Worm (Caenorhabditis elegans) whole organism, late embryonic: ENCODE measurements around the gene F31B12.3.
A peak's percentile ranks its signal among the peaks of the same experiment; 100 is the strongest.

ENCODE experiments used
- C08G9.2 ChIP-seq: sonication (generic microtip); optimal IDR thresholded peaks from 2 replicates; lab custom pipeline; 2016; ENCODE audit warnings: mild to moderate bottlenecking, missing genetic modification characterization, moderate library complexity, missing compliant biosample characterization
- C38D4.7 ChIP-seq: fragments of 200-800 bp; sonication (Bioruptor generic); optimal IDR thresholded peaks from 2 replicates; lab custom pipeline; 2018; ENCODE audit warnings: mild to moderate bottlenecking, missing genetic modification characterization, moderate library complexity, missing compliant biosample characterization
- F13H6.1 ChIP-seq: sonication (generic microtip); optimal IDR thresholded peaks from 2 replicates; lab custom pipeline; 2016; ENCODE audit warnings: missing genetic modification characterization, missing compliant biosample characterization
- K02D7.2 ChIP-seq: sonication (generic microtip); optimal IDR thresholded peaks from 2 replicates; lab custom pipeline; 2017; ENCODE audit warnings: mild to moderate bottlenecking, missing genetic modification characterization, missing compliant biosample characterization
- K09A11.1 ChIP-seq: sonication (generic microtip); optimal IDR thresholded peaks from 2 replicates; lab custom pipeline; 2017; ENCODE audit warnings: antibody characterized with exemption, mild to moderate bottlenecking, missing genetic modification characterization, missing compliant biosample characterization; ENCODE audit not compliant: insufficient read depth
- ahr-1 ChIP-seq: sonication (generic microtip); optimal IDR thresholded peaks from 2 replicates; lab custom pipeline; 2016; ENCODE audit warnings: missing genetic modification characterization, missing compliant biosample characterization
- ceh-14 ChIP-seq: sonication (generic microtip); optimal IDR thresholded peaks from 2 replicates; lab custom pipeline; 2016; ENCODE audit warnings: missing genotype, missing genetic modification characterization, missing compliant biosample characterization
- ceh-18 ChIP-seq: sonication (generic microtip); optimal IDR thresholded peaks from 2 replicates; lab custom pipeline; 2016; ENCODE audit warnings: missing genetic modification characterization, missing compliant biosample characterization
- ceh-19 ChIP-seq: fragments of 200-800 bp; sonication (Bioruptor generic); optimal IDR thresholded peaks from 2 replicates; lab custom pipeline; 2018; ENCODE audit warnings: mild to moderate bottlenecking, missing genetic modification characterization, missing compliant biosample characterization
- ceh-22 ChIP-seq: sonication (generic microtip); optimal IDR thresholded peaks from 2 replicates; lab custom pipeline; 2017; ENCODE audit warnings: missing biosample characterization, missing genetic modification characterization
- ceh-31 ChIP-seq: sonication (generic microtip); optimal IDR thresholded peaks from 2 replicates; lab custom pipeline; 2016; ENCODE audit warnings: missing genetic modification characterization, missing compliant biosample characterization
- ceh-34 ChIP-seq: sonication (generic microtip); optimal IDR thresholded peaks from 2 replicates; lab custom pipeline; 2016; ENCODE audit warnings: mild to moderate bottlenecking, missing genetic modification characterization, missing compliant biosample characterization
- ceh-48 ChIP-seq: sonication (generic microtip); optimal IDR thresholded peaks from 2 replicates; lab custom pipeline; 2016; ENCODE audit warnings: missing genetic modification characterization, inconsistent platforms, missing compliant biosample characterization
- ceh-6 ChIP-seq: fragments of 200-800 bp; sonication (Bioruptor generic); optimal IDR thresholded peaks from 2 replicates; lab custom pipeline; 2018; ENCODE audit warnings: mild to moderate bottlenecking, missing genetic modification characterization, missing compliant biosample characterization
- dve-1 ChIP-seq: sonication (generic microtip); optimal IDR thresholded peaks from 2 replicates; lab custom pipeline; 2017; ENCODE audit warnings: antibody characterized with exemption, mild to moderate bottlenecking, missing genetic modification characterization, missing compliant biosample characterization
- elt-2 ChIP-seq: sonication (generic microtip); optimal IDR thresholded peaks from 2 replicates; lab custom pipeline; 2016; ENCODE audit warnings: missing genetic modification reagents, missing genetic modification characterization, missing compliant biosample characterization
- elt-4 ChIP-seq: sonication (generic microtip); optimal IDR thresholded peaks from 2 replicates; lab custom pipeline; 2016; ENCODE audit warnings: missing genetic modification characterization, missing compliant biosample characterization
- fkh-10 ChIP-seq: fragments of 150-350 bp; optimal IDR thresholded peaks from 2 replicates; lab custom pipeline; 2014; ENCODE audit warnings: missing biosample characterization, missing genetic modification reagents, missing genetic modification characterization
- fkh-6 ChIP-seq: sonication (generic microtip); optimal IDR thresholded peaks from 2 replicates; lab custom pipeline; 2016; ENCODE audit warnings: missing genetic modification characterization, missing compliant biosample characterization
- gmeb-2 ChIP-seq: sonication (generic microtip); optimal IDR thresholded peaks from 2 replicates; lab custom pipeline; 2016; ENCODE audit warnings: missing genetic modification characterization, inconsistent platforms, missing compliant biosample characterization
- hlh-30 ChIP-seq: sonication (generic microtip); optimal IDR thresholded peaks from 2 replicates; lab custom pipeline; 2017; ENCODE audit warnings: antibody characterized with exemption, missing genetic modification characterization, missing compliant biosample characterization; ENCODE audit not compliant: insufficient read depth
- hlh-8 ChIP-seq: sonication (generic microtip); optimal IDR thresholded peaks from 2 replicates; lab custom pipeline; 2016; ENCODE audit warnings: missing genotype, missing genetic modification characterization, missing compliant biosample characterization
- lim-6 ChIP-seq: sonication (generic microtip); optimal IDR thresholded peaks from 2 replicates; lab custom pipeline; 2016; ENCODE audit warnings: missing genetic modification characterization, missing compliant biosample characterization
- lin-11 ChIP-seq: fragments of 200-800 bp; sonication (Bioruptor generic); optimal IDR thresholded peaks from 2 replicates; lab custom pipeline; 2018; ENCODE audit warnings: mild to moderate bottlenecking, missing genetic modification characterization, missing compliant biosample characterization
- mec-3 ChIP-seq: sonication (generic microtip); optimal IDR thresholded peaks from 2 replicates; lab custom pipeline; 2016; ENCODE audit warnings: borderline replicate concordance, missing genetic modification characterization, missing compliant biosample characterization
- nfya-1 ChIP-seq: sonication (generic microtip); optimal IDR thresholded peaks from 2 replicates; lab custom pipeline; 2017; ENCODE audit warnings: missing genetic modification characterization, mild to moderate bottlenecking, missing compliant biosample characterization, antibody characterized with exemption, moderate library complexity
- odd-2 ChIP-seq: sonication (generic microtip); optimal IDR thresholded peaks from 2 replicates; lab custom pipeline; 2017; ENCODE audit warnings: antibody characterized with exemption, mild to moderate bottlenecking, missing genetic modification characterization, missing compliant biosample characterization
- pat-9 ChIP-seq: fragments of 200-800 bp; sonication (Bioruptor generic); optimal IDR thresholded peaks from 2 replicates; lab custom pipeline; 2018; ENCODE audit warnings: mild to moderate bottlenecking, missing genetic modification characterization, moderate library complexity, missing compliant biosample characterization
- pha-2 ChIP-seq: sonication (generic microtip); optimal IDR thresholded peaks from 2 replicates; lab custom pipeline; 2017; ENCODE audit warnings: mild to moderate bottlenecking, missing genetic modification characterization, missing compliant biosample characterization
- pqm-1 ChIP-seq: sonication (generic microtip); optimal IDR thresholded peaks from 2 replicates; lab custom pipeline; 2016; ENCODE audit warnings: missing genetic modification characterization, missing compliant biosample characterization
- pros-1 ChIP-seq: fragments of 150-350 bp; optimal IDR thresholded peaks from 2 replicates; lab custom pipeline; 2014; ENCODE audit warnings: missing biosample characterization, missing genetic modification reagents, missing genetic modification characterization
- ref-2 ChIP-seq: sonication (generic microtip); optimal IDR thresholded peaks from 2 replicates; lab custom pipeline; 2016; ENCODE audit warnings: missing genetic modification characterization, missing compliant biosample characterization
- rnt-1 ChIP-seq: sonication (generic microtip); optimal IDR thresholded peaks from 2 replicates; lab custom pipeline; 2016; ENCODE audit warnings: missing genetic modification characterization, missing compliant biosample characterization
- sdc-2 ChIP-seq: sonication (generic microtip); optimal IDR thresholded peaks from 2 replicates; lab custom pipeline; 2016; ENCODE audit warnings: missing genotype, missing genetic modification characterization, missing compliant biosample characterization
- sox-2 ChIP-seq: fragments of 200-800 bp; sonication (Bioruptor generic); IDR thresholded peaks from 2 replicates; pipeline ENCODE4 v1.3.6; 2022; ENCODE audit warnings: missing genetic modification reagents, missing genetic modification characterization, missing compliant biosample characterization
- sox-4 ChIP-seq: sonication (generic microtip); optimal IDR thresholded peaks from 2 replicates; lab custom pipeline; 2017; ENCODE audit warnings: mild to moderate bottlenecking, missing genetic modification characterization, inconsistent platforms, missing compliant biosample characterization
- tbx-2 ChIP-seq: sonication (generic microtip); optimal IDR thresholded peaks from 2 replicates; lab custom pipeline; 2016; ENCODE audit warnings: missing genetic modification characterization, missing compliant biosample characterization
- tbx-7 ChIP-seq: sonication (generic microtip); optimal IDR thresholded peaks from 2 replicates; lab custom pipeline; 2016; ENCODE audit warnings: missing genotype, missing genetic modification characterization, missing compliant biosample characterization
- unc-42 ChIP-seq: sonication (generic microtip); optimal IDR thresholded peaks from 2 replicates; lab custom pipeline; 2016; ENCODE audit warnings: missing genotype, missing genetic modification characterization, missing compliant biosample characterization
- unc-55 ChIP-seq: sonication (generic microtip); optimal IDR thresholded peaks from 2 replicates; lab custom pipeline; 2017; ENCODE audit warnings: missing biosample characterization, missing genetic modification reagents, missing genetic modification characterization
- zip-5 ChIP-seq: sonication (generic microtip); optimal IDR thresholded peaks from 2 replicates; lab custom pipeline; 2016; ENCODE audit warnings: missing genetic modification characterization, missing compliant biosample characterization
- ztf-16 ChIP-seq: sonication (generic microtip); optimal IDR thresholded peaks from 2 replicates; lab custom pipeline; 2017; ENCODE audit warnings: missing genetic modification characterization, missing compliant biosample characterization

F31B12.3 gene

DNA sequence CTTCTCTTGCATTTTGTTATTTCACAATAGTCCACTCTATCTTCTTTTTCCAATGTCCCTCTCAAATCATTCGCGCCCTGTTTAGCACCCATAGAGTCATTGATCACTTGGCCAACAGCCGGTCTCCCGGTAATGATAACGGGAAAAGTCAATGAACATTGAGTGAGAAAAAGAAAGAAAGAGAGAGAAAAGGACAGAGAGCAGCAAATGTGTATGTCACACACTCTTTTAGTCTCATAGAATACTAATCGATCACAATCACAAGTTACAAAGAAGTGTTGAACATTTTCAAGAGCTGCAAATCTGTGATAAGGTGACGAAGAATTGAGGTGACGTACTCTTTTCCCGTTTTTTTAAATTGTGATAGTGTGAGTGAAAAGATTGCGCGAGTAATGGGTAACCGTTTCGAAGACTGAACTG lies 48.2 kb downstream of the F31B12.3 start (continued):
- TF ChIP-seq tbx-2 (tag; lab: Kevin White, UChicago): peak; percentile 22
- TF ChIP-seq ceh-48 (tag; lab: Kevin White, UChicago): no peak
- no peak for TF ChIP-seq pqm-1 (tag; lab: Kevin White, UChicago)
- TF ChIP-seq elt-4: no peak
- no peak for TF ChIP-seq ceh-19
- no peak for TF ChIP-seq fkh-6 (tag; lab: Kevin White, UChicago)
- peak; percentile 10 for TF ChIP-seq elt-2
- TF ChIP-seq fkh-10 (GFP tag; lab: Kevin White, UChicago): no peak
- no peak for TF ChIP-seq ceh-34 (tag; lab: Kevin White, UChicago)
- no peak for TF ChIP-seq ztf-16
- no peak for TF ChIP-seq gmeb-2
- no peak for TF ChIP-seq odd-2 (tag; lab: Kevin White, UChicago)
- TF ChIP-seq lin-11 (tag; lab: Kevin White, UChicago): no peak
- TF ChIP-seq pat-9 (tag; lab: Kevin White, UChicago): no peak
- no peak for TF ChIP-seq tbx-7 (tag; lab: Kevin White, UChicago)
- TF ChIP-seq hlh-8 (tag; lab: Kevin White, UChicago): no peak
- TF ChIP-seq ceh-22 (tag; lab: Kevin White, UChicago): no peak
- TF ChIP-seq sox-4: no peak
- TF ChIP-seq C38D4.7: no peak
- peak; percentile 36 for TF ChIP-seq nfya-1 (tag; lab: Kevin White, UChicago)

DNA sequence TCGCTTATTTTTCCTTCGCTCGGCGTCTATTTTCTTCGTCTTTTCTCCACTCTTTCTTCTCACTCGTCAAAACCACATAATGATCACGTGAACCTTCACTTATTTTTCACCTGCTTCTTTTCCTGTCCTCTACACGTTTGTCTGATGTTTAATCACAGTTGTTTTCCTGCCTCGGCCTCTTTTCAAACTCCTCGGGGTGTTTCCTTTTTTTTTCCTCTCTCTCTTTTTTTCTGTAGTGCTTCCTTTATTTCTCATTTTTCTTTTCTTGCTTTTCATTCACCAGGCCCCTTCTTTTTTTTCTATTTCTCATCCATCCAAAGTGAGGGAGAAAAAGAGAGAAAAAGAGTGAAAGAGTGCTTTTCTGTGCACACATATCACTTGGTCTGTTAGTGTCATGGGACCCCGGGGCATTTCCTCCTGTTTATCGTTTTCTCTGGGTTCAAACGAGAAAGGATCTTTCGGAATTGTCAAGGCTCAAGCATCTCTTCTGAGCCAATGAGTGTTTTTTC lies 49.4 kb downstream of the F31B12.3 start:
- TF ChIP-seq C38D4.7 (no peak), elt-4 (no peak), unc-55 (peak; percentile 72), nfya-1 (tag; lab: Kevin White, UChicago) (peak; percentile 39), ceh-34 (tag; lab: Kevin White, UChicago) (peak; percentile 36), unc-42 (tag; lab: Kevin White, UChicago) (peak; percentile 72), elt-2 (no peak), rnt-1 (tag; lab: Kevin White, UChicago) (peak; percentile 61), sdc-2 (no peak), ref-2 (tag; lab: Kevin White, UChicago) (peak; percentile 43), ceh-31 (tag; lab: Kevin White, UChicago) (peak; percentile 59), pqm-1 (tag; lab: Kevin White, UChicago) (peak; percentile 43), hlh-30 (tag; lab: Kevin White, UChicago) (peak; percentile 57), pros-1 (tag; lab: Kevin White, UChicago) (no peak), zip-5 (no peak), ceh-6 (GFP tag; lab: Kevin White, UChicago) (no peak), K09A11.1 (tag; lab: Kevin White, UChicago) (peak; percentile 52), C08G9.2 (tag; lab: Kevin White, UChicago) (peak; percentile 45), ceh-14 (peak; percentile 52), K02D7.2 (tag; lab: Kevin White, UChicago) (peak; percentile 4), fkh-6 (tag; lab: Kevin White, UChicago) (no peak), F13H6.1 (tag; lab: Kevin White, UChicago) (peak; percentile 82), pha-2 (tag; lab: Kevin White, UChicago) (no peak), fkh-10 (GFP tag; lab: Kevin White, UChicago) (no peak), ceh-18 (tag; lab: Kevin White, UChicago) (peak; percentile 99), tbx-2 (tag; lab: Kevin White, UChicago) (peak; percentile 76), dve-1 (no peak)

DNA sequence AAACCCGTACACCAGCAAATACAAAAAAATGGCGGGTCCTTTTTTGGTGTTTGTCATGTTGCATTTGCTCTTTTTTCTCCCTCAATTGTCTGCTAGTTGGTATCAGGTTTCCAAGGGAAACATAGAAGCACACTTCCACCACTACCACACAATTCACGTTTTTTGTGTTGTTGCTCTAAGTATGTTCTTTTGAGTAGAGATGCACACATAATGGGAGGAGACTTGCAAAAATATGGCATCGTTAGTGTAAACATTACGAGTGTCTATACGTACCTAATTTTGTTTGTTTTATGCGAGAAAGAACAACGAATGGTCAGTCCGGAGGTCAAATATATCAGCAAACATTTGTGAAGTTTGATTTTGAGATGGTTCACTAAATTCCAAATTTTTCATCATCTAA lies 50.5 kb downstream of the F31B12.3 start:
- TF ChIP-seq ceh-48 (tag; lab: Kevin White, UChicago) (no peak), odd-2 (tag; lab: Kevin White, UChicago) (no peak), elt-4 (no peak), gmeb-2 (no peak), tbx-7 (tag; lab: Kevin White, UChicago) (no peak), lim-6 (tag; lab: Kevin White, UChicago) (no peak), ahr-1 (tag; lab: Kevin White, UChicago) (no peak), ceh-34 (tag; lab: Kevin White, UChicago) (peak; percentile 84), sox-2 (GFP tag; lab: Robert Waterston, UW) (no peak), mec-3 (tag; lab: Kevin White, UChicago) (no peak), nfya-1 (tag; lab: Kevin White, UChicago) (peak; percentile 3)
